Worm (Caenorhabditis elegans) whole organism, L2 larva: ENCODE data around the gene twk-26.
A peak's percentile ranks its signal among the peaks of the same experiment; 100 is the strongest.

ENCODE experiments used
- C34F6.9 ChIP-seq: fragments of 150-350 bp; optimal IDR thresholded peaks from 2 replicates; lab custom pipeline; 2014; ENCODE audit warnings: missing biosample characterization, missing genetic modification characterization
- F13H6.1 ChIP-seq: sonication (generic microtip); optimal IDR thresholded peaks from 2 replicates; lab custom pipeline; 2016; ENCODE audit warnings: missing genetic modification characterization, missing compliant biosample characterization
- R02D3.7 ChIP-seq: fragments of 150-350 bp; optimal IDR thresholded peaks from 2 replicates; lab custom pipeline; 2014; ENCODE audit warnings: missing biosample characterization, missing genetic modification characterization
- Y55F3AM.14 ChIP-seq: fragments of 200-800 bp; sonication (Bioruptor generic); optimal IDR thresholded peaks from 2 replicates; lab custom pipeline; 2018; ENCODE audit warnings: mild to moderate bottlenecking, missing genetic modification characterization, missing compliant biosample characterization
- ZK546.5 ChIP-seq: sonication (generic microtip); optimal IDR thresholded peaks from 2 replicates; lab custom pipeline; 2017; ENCODE audit warnings: missing biosample characterization, missing genetic modification characterization
- alr-1 ChIP-seq: fragments of 150-350 bp; optimal IDR thresholded peaks from 2 replicates; lab custom pipeline; 2014; ENCODE audit warnings: missing biosample characterization, missing genetic modification characterization
- aly-2 ChIP-seq: fragments of 150-350 bp; optimal IDR thresholded peaks from 2 replicates; lab custom pipeline; 2014; ENCODE audit warnings: missing biosample characterization, missing genetic modification characterization
- ama-1 ChIP-seq: fragments of 150-350 bp; optimal IDR thresholded peaks from 2 replicates; lab custom pipeline; 2018; ENCODE audit warnings: inconsistent platforms
- blmp-1 ChIP-seq: sonication (generic microtip); optimal IDR thresholded peaks from 2 replicates; lab custom pipeline; 2017; ENCODE audit warnings: missing genetic modification characterization, mild to moderate bottlenecking, missing compliant biosample characterization, antibody characterized with exemption, moderate library complexity; ENCODE audit not compliant: insufficient read depth
- crh-2 ChIP-seq: sonication (generic microtip); optimal IDR thresholded peaks from 2 replicates; lab custom pipeline; 2017; ENCODE audit warnings: missing biosample characterization, missing genetic modification characterization
- egl-27 ChIP-seq: sonication (generic microtip); optimal IDR thresholded peaks from 3 replicates; lab custom pipeline; 2017; ENCODE audit warnings: missing biosample characterization, missing genetic modification reagents, missing genetic modification characterization
- gmeb-1 ChIP-seq: fragments of 150-350 bp; optimal IDR thresholded peaks from 2 replicates; lab custom pipeline; 2014; ENCODE audit warnings: missing biosample characterization, missing genetic modification characterization
- lin-13 ChIP-seq: fragments of 150-350 bp; optimal IDR thresholded peaks from 2 replicates; lab custom pipeline; 2014; ENCODE audit warnings: missing biosample characterization, missing genetic modification reagents, missing genetic modification characterization
- lin-39 ChIP-seq: fragments of 150-350 bp; optimal IDR thresholded peaks from 2 replicates; lab custom pipeline; 2014; ENCODE audit warnings: missing biosample characterization, missing genetic modification reagents, missing genetic modification characterization
- lsy-2 ChIP-seq, 2 experiments: fragments of 150-350 bp in 1 of 2; sonication (generic microtip) in 1 of 2; optimal IDR thresholded peaks; 2 replicates each; lab custom pipeline; 2014 to 2017; ENCODE audit warnings: missing biosample characterization in 2 of 2, missing genetic modification characterization in 2 of 2
- mbf-1 ChIP-seq: sonication (generic microtip); optimal IDR thresholded peaks from 2 replicates; lab custom pipeline; 2017; ENCODE audit warnings: missing biosample characterization, missing genetic modification characterization
- nhr-10 ChIP-seq: sonication (generic microtip); optimal IDR thresholded peaks from 2 replicates; lab custom pipeline; 2017; ENCODE audit warnings: missing biosample characterization, missing genetic modification characterization
- nhr-11 ChIP-seq: fragments of 150-350 bp; optimal IDR thresholded peaks from 2 replicates; lab custom pipeline; 2014; ENCODE audit warnings: missing biosample characterization, missing genetic modification characterization
- nhr-129 ChIP-seq: fragments of 150-350 bp; optimal IDR thresholded peaks from 2 replicates; lab custom pipeline; 2014; ENCODE audit warnings: missing biosample characterization, missing genetic modification characterization
- nhr-21 ChIP-seq: fragments of 150-350 bp; optimal IDR thresholded peaks from 2 replicates; lab custom pipeline; 2014; ENCODE audit warnings: missing biosample characterization, missing genetic modification characterization
- nhr-23 ChIP-seq: fragments of 150-350 bp; optimal IDR thresholded peaks from 2 replicates; lab custom pipeline; 2014; ENCODE audit warnings: missing biosample characterization, missing genetic modification reagents, missing genetic modification characterization
- nhr-237 ChIP-seq: fragments of 150-350 bp; optimal IDR thresholded peaks from 2 replicates; lab custom pipeline; 2014; ENCODE audit warnings: missing biosample characterization, missing genetic modification characterization
- nhr-25 ChIP-seq: fragments of 150-350 bp; sonication (generic microtip); optimal IDR thresholded peaks from 3 replicates; lab custom pipeline; 2014; ENCODE audit warnings: missing biosample characterization, missing genetic modification characterization
- nhr-6 ChIP-seq: fragments of 150-350 bp; optimal IDR thresholded peaks from 2 replicates; lab custom pipeline; 2014; ENCODE audit warnings: missing biosample characterization, missing genetic modification characterization
- nhr-77 ChIP-seq: fragments of 150-350 bp; optimal IDR thresholded peaks from 2 replicates; lab custom pipeline; 2014; ENCODE audit warnings: missing biosample characterization, missing genetic modification characterization
- sma-9 ChIP-seq, 2 experiments: fragments of 150-350 bp in 1 of 2; sonication (generic microtip) in 1 of 2; optimal IDR thresholded peaks; 2 replicates each; lab custom pipeline; 2014 to 2016; ENCODE audit warnings: missing genetic modification characterization in 2 of 2, mild to moderate bottlenecking in 1 of 2, missing biosample characterization in 1 of 2, missing compliant biosample characterization in 1 of 2, missing genetic modification reagents in 1 of 2, moderate library complexity in 1 of 2
- snpc-4 ChIP-seq: fragments of 150-350 bp; optimal IDR thresholded peaks from 2 replicates; lab custom pipeline; 2014; ENCODE audit warnings: missing biosample characterization, missing genetic modification characterization
- unc-62 ChIP-seq: fragments of 150-350 bp; optimal IDR thresholded peaks from 2 replicates; lab custom pipeline; 2014; ENCODE audit warnings: missing biosample characterization, missing genetic modification reagents, missing genetic modification characterization
- zag-1 ChIP-seq: fragments of 150-350 bp; optimal IDR thresholded peaks from 2 replicates; lab custom pipeline; 2014; ENCODE audit warnings: missing biosample characterization, missing genetic modification characterization
- ztf-1 ChIP-seq: fragments of 200-800 bp; sonication (Bioruptor generic); conservative IDR thresholded peaks from 2 replicates; pipeline ENCODE4 v1.3.6; 2022; ENCODE audit warnings: missing genetic modification characterization, missing compliant biosample characterization
- ztf-11 ChIP-seq: sonication (generic microtip); optimal IDR thresholded peaks from 2 replicates; lab custom pipeline; 2017; ENCODE audit warnings: missing biosample characterization, missing genetic modification characterization

twk-26 gene

ce11 chrX:3021466-3021865, 33.2 kb downstream of the twk-26 start:
- peak; percentile 67 for TF ChIP-seq nhr-129 (tag; lab: Kevin White, UChicago)
- no peak for TF ChIP-seq mbf-1
- peak; percentile 36 for TF ChIP-seq F13H6.1
- TF ChIP-seq ztf-11: no peak
- TF ChIP-seq blmp-1: no peak
- TF ChIP-seq nhr-11 (tag; lab: Kevin White, UChicago): no peak
- TF ChIP-seq sma-9 (GFP tag; optimal IDR thresholded peaks at IDR 0.05; lab: Kevin White, UChicago): peak; percentile 68
- TF ChIP-seq sma-9 (tag; optimal IDR thresholded peaks at IDR 0.05; lab: Kevin White, UChicago): no peak
- TF ChIP-seq gmeb-1: no peak
- no peak for TF ChIP-seq crh-2 (tag; lab: Kevin White, UChicago)
- no peak for TF ChIP-seq C34F6.9 (tag; lab: Kevin White, UChicago)
- TF ChIP-seq lin-39 (tag; lab: Kevin White, UChicago): no peak
- TF ChIP-seq lsy-2 (tag; optimal IDR thresholded peaks at IDR 0.05; lab: Kevin White, UChicago): peak in 1 of 2 experiments; percentile 14

- peak; percentile 17 for TF ChIP-seq sma-9 (GFP tag; optimal IDR thresholded peaks at IDR 0.05; lab: Kevin White, UChicago)
- TF ChIP-seq sma-9 (tag; optimal IDR thresholded peaks at IDR 0.05; lab: Kevin White, UChicago): no peak
- no peak for TF ChIP-seq zag-1 (tag; lab: Kevin White, UChicago)
Measured at ce11 chrX:3019996-3020395, 34.6 kb downstream of the twk-26 start.

ce11 chrX:3018505-3018996, 36.1 kb downstream of the twk-26 start, which contains the start of gene flp-18:
flp-18 (minus strand) TSS chrX:3018555.
- TF ChIP-seq ama-1 (no peak), nhr-6 (tag; lab: Kevin White, UChicago) (no peak), nhr-10 (tag; lab: Kevin White, UChicago) (no peak), nhr-23 (tag; lab: Kevin White, UChicago) (no peak), nhr-21 (no peak), ZK546.5 (tag; lab: Kevin White, UChicago) (no peak), nhr-77 (tag; lab: Kevin White, UChicago) (no peak), nhr-25 (tag; lab: Kevin White, UChicago) (no peak), alr-1 (tag; lab: Kevin White, UChicago) (no peak)

DNA sequence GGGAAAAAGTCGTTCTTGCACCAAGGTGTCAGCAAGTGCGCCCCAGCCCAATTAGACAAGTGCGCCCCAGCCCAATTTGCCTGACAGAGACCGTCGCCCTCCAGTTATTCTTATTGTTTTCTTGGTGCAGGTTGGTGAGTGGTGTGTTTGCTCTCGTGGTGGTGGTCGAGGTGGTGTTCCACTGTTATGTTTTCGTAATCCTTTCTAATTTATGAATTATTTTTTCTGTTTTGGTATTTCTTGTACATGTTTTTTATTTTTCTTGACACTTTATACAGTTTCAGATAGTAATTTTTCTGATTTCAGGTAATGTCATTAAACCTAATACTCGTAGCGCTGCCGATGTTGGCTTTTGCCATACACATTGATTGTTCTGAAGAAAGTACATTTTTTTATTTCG, 45.4 kb downstream of the twk-26 start, which contains the start of gene Y48D7A.1:
TSS of gene Y48D7A.1 (plus strand) at position 301 of the 400 bp plus-strand sequence.
- TF ChIP-seq egl-27 (tag; lab: Kevin White, UChicago) (no peak), unc-62 (no peak), lin-39 (tag; lab: Kevin White, UChicago) (no peak)

DNA sequence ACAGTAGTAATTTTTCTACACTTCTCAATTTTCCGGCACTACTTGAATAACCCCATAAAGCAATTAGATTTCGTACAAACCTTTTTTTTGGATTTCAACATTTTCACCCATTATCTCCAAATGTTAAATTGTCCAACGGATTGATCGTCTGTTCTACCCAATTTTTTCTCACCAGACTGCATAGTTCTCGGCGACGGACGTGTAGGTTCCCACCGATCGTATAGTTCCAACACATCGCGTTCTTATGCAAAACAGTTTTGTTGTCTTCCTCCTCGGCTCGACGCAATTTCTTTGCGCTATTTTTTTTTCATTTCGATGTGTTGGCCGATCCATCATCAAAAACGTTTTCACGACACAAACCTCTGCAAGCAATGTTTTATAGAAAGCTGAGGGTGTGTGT, 50.9 kb downstream of the twk-26 start, which contains the start of gene Y41G9A.6:
TSS of gene Y41G9A.6 (minus strand) at position 101 of the 400 bp plus-strand sequence.
- TF ChIP-seq aly-2 (tag; lab: Kevin White, UChicago): no peak
- TF ChIP-seq ztf-1 (GFP tag; lab: Robert Waterston, UW): no peak
- no peak for TF ChIP-seq R02D3.7 (tag; lab: Kevin White, UChicago)
- no peak for TF ChIP-seq Y55F3AM.14 (GFP tag; lab: Kevin White, UChicago)
- TF ChIP-seq snpc-4 (tag; lab: Kevin White, UChicago): no peak
- TF ChIP-seq crh-2 (tag; lab: Kevin White, UChicago): no peak
- no peak for TF ChIP-seq nhr-6 (tag; lab: Kevin White, UChicago)
- TF ChIP-seq nhr-237 (tag; lab: Kevin White, UChicago): no peak
- no peak for TF ChIP-seq lin-13 (GFP tag; lab: Kevin White, UChicago)
- TF ChIP-seq, all 48 proteins: peak for 0
